Comparison of ENCODE assay signal across 1 fruit fly cellular context in genomic region chrX:12752196-12752595, dm6.
A peak's percentile ranks its signal among the peaks of the same experiment; 100 is the strongest.
TF ChIP-seq lines count a peak whose summit lies in the region.

No protein-coding gene starts in this region.

TF ChIP-seq in whole organism, embryonic, 481 proteins besides CTCF, POLR2A, EP300 and RAD21 (continued from another document and continues in another):
- TF ChIP-seq CG10654 (GFP tag; optimal IDR thresholded peaks at IDR 0.05; lab: Kevin White, UChicago) (peak; percentile 99), oc (tag; optimal IDR thresholded peaks at IDR 0.05; lab: Kevin White, UChicago) (peak; percentile 98), sens (GFP tag; lab: Kevin White, UChicago) (peak; percentile 100), ranshi (GFP tag; IDR thresholded peaks at IDR 0.05; lab: Robert Waterston, UW) (peak; percentile 99), CG2712 (tag; optimal IDR thresholded peaks at IDR 0.05; lab: Kevin White, UChicago) (peak; percentile 99), zfh2 (GFP tag; optimal IDR thresholded peaks at IDR 0.05; lab: Kevin White, UChicago) (peak; percentile 99), CG10462 (GFP tag; optimal IDR thresholded peaks at IDR 0.05; lab: Kevin White, UChicago) (peak; percentile 99), CG11247 (GFP tag; IDR thresholded peaks at IDR 0.05; lab: Robert Waterston, UW) (peak; percentile 99), CHES-1-like (GFP tag; optimal IDR thresholded peaks at IDR 0.05; lab: Kevin White, UChicago) (peak; percentile 100), pfk (GFP tag; optimal IDR thresholded peaks at IDR 0.05; lab: Kevin White, UChicago) (no peak), CG15269 (tag; optimal IDR thresholded peaks at IDR 0.05; lab: Kevin White, UChicago) (peak; percentile 99), Kr (GFP tag; optimal IDR thresholded peaks at IDR 0.05; lab: Kevin White, UChicago) (peak; percentile 2), wdn (GFP tag; IDR thresholded peaks at IDR 0.05; lab: Robert Waterston, UW) (peak; percentile 98), CG11695 (GFP tag; IDR thresholded peaks at IDR 0.05; lab: Robert Waterston, UW) (peak; percentile 99), al (GFP tag; IDR thresholded peaks at IDR 0.05; lab: Robert Waterston, UW) (peak; percentile 99), nau (GFP tag; optimal IDR thresholded peaks at IDR 0.05; lab: Kevin White, UChicago) (peak; percentile 97), Sox100B (GFP tag; optimal IDR thresholded peaks at IDR 0.05; lab: Kevin White, UChicago) (peak; percentile 97), dati (GFP tag; IDR thresholded peaks at IDR 0.05; lab: Robert Waterston, UW) (peak; percentile 98), CG2129 (GFP tag; IDR thresholded peaks at IDR 0.05; lab: Robert Waterston, UW; ENCODE audit: partially characterized antibody) (no peak), eyg (GFP tag; optimal IDR thresholded peaks at IDR 0.05; lab: Kevin White, UChicago) (peak; percentile 99), row (GFP tag; IDR thresholded peaks at IDR 0.05; lab: Robert Waterston, UW) (peak; percentile 99), ro (GFP tag; IDR thresholded peaks at IDR 0.05; lab: Robert Waterston, UW) (peak; percentile 97), CG6272 (GFP tag; IDR thresholded peaks at IDR 0.05; lab: Robert Waterston, UW) (peak; percentile 98), CG17385 (GFP tag; optimal IDR thresholded peaks at IDR 0.05; lab: Kevin White, UChicago) (peak; percentile 93), CG6854 (GFP tag; optimal IDR thresholded peaks at IDR 0.05; lab: Kevin White, UChicago) (peak; percentile 99), CG3281 (GFP tag; optimal IDR thresholded peaks at IDR 0.05; lab: Kevin White, UChicago) (peak; percentile 99), D (optimal IDR thresholded peaks at IDR 0.05; lab: Kevin White, UChicago) (no peak), D (GFP tag; optimal IDR thresholded peaks at IDR 0.05; lab: Kevin White, UChicago) (peak; percentile 99), B-H2 (GFP tag; optimal IDR thresholded peaks at IDR 0.05; lab: Kevin White, UChicago) (peak; percentile 94), Lim3 (GFP tag; IDR thresholded peaks at IDR 0.05; lab: Robert Waterston, UW) (peak; percentile 95), p53 (GFP tag; optimal IDR thresholded peaks at IDR 0.05; lab: Kevin White, UChicago) (peak; percentile 92), Rfx (GFP tag; IDR thresholded peaks at IDR 0.05; lab: Robert Waterston, UW) (peak; percentile 99), CG15514 (GFP tag; optimal IDR thresholded peaks at IDR 0.05; lab: Kevin White, UChicago) (peak; percentile 95), Sin3A (optimal IDR thresholded peaks at IDR 0.05; lab: Kevin White, UChicago) (no peak), ase (GFP tag; IDR thresholded peaks at IDR 0.05; lab: Robert Waterston, UW) (peak; percentile 98), CG12299 (tag; optimal IDR thresholded peaks at IDR 0.05; lab: Kevin White, UChicago) (peak; percentile 97), crc (GFP tag; optimal IDR thresholded peaks at IDR 0.05; lab: Kevin White, UChicago) (peak; percentile 98), hkb (optimal IDR thresholded peaks at IDR 0.05; lab: Kevin White, UChicago) (no peak), hkb (GFP tag; IDR thresholded peaks at IDR 0.05; lab: Robert Waterston, UW) (peak; percentile 99), her (GFP tag; optimal IDR thresholded peaks at IDR 0.05; lab: Kevin White, UChicago) (peak; percentile 98), CG12155 (GFP tag; optimal IDR thresholded peaks at IDR 0.05; lab: Kevin White, UChicago) (peak; percentile 99), vvl (GFP tag; IDR thresholded peaks at IDR 0.05; lab: Robert Waterston, UW) (peak; percentile 99), cad (GFP tag; optimal IDR thresholded peaks at IDR 0.05; lab: Kevin White, UChicago) (no peak), NC2α (GFP tag; optimal IDR thresholded peaks at IDR 0.05; lab: Kevin White, UChicago) (peak; percentile 99), Atf3 (GFP tag; optimal IDR thresholded peaks at IDR 0.05; lab: Kevin White, UChicago) (peak; percentile 99), dmrt99B (tag; optimal IDR thresholded peaks at IDR 0.05; lab: Kevin White, UChicago) (peak; percentile 99), CG12942 (GFP tag; optimal IDR thresholded peaks at IDR 0.05; lab: Kevin White, UChicago) (peak; percentile 99), CrebB (tag; optimal IDR thresholded peaks at IDR 0.05; lab: Kevin White, UChicago) (peak; percentile 99), Hand (GFP tag; optimal IDR thresholded peaks at IDR 0.05; lab: Kevin White, UChicago) (peak; percentile 98), h (optimal IDR thresholded peaks at IDR 0.05; lab: Kevin White, UChicago) (no peak), CG17186 (GFP tag; optimal IDR thresholded peaks at IDR 0.05; lab: Kevin White, UChicago) (peak; percentile 96), hbn (GFP tag; IDR thresholded peaks at IDR 0.05; lab: Robert Waterston, UW; ENCODE audit: partially characterized antibody) (no peak), wek (GFP tag; optimal IDR thresholded peaks at IDR 0.05; lab: Kevin White, UChicago) (peak; percentile 92), pzg (GFP tag; optimal IDR thresholded peaks at IDR 0.05; lab: Kevin White, UChicago) (peak; percentile 38), wor (GFP tag; IDR thresholded peaks at IDR 0.05; lab: Robert Waterston, UW) (peak; percentile 97), Fer2 (tag; optimal IDR thresholded peaks at IDR 0.05; lab: Kevin White, UChicago) (peak; percentile 98), Fer1 (GFP tag; optimal IDR thresholded peaks at IDR 0.05; lab: Kevin White, UChicago) (peak; percentile 99), vnd (GFP tag; IDR thresholded peaks at IDR 0.05; lab: Robert Waterston, UW; ENCODE audit: partially characterized antibody) (no peak), fd102C (GFP tag; optimal IDR thresholded peaks at IDR 0.05; lab: Kevin White, UChicago) (peak; percentile 95), CG18262 (tag; optimal IDR thresholded peaks at IDR 0.05; lab: Kevin White, UChicago) (peak; percentile 99), CG14860 (GFP tag; IDR thresholded peaks at IDR 0.05; lab: Robert Waterston, UW; ENCODE audit: partially characterized antibody) (no peak), nmo (GFP tag; optimal IDR thresholded peaks at IDR 0.05; lab: Kevin White, UChicago) (peak; percentile 99), CG10959 (GFP tag; IDR thresholded peaks at IDR 0.05; lab: Robert Waterston, UW) (peak; percentile 99), CG10147 (GFP tag; optimal IDR thresholded peaks at IDR 0.05; lab: Kevin White, UChicago) (peak; percentile 99), unpg (GFP tag; optimal IDR thresholded peaks at IDR 0.05; lab: Kevin White, UChicago) (peak; percentile 99), schlank (tag; optimal IDR thresholded peaks at IDR 0.05; lab: Kevin White, UChicago) (peak; percentile 97), gsb-n (tag; optimal IDR thresholded peaks at IDR 0.05; lab: Kevin White, UChicago) (peak; percentile 98), CG8388 (GFP tag; optimal IDR thresholded peaks at IDR 0.05; lab: Kevin White, UChicago) (peak; percentile 98), CG11398 (GFP tag; optimal IDR thresholded peaks at IDR 0.05; lab: Kevin White, UChicago) (peak; percentile 99), onecut (GFP tag; IDR thresholded peaks at IDR 0.05; lab: Robert Waterston, UW) (peak; percentile 97), CG1024 (GFP tag; IDR thresholded peaks at IDR 0.05; lab: Robert Waterston, UW) (peak; percentile 96), Bdp1 (GFP tag; optimal IDR thresholded peaks at IDR 0.05; lab: Kevin White, UChicago) (peak; percentile 95), CG7745 (tag; optimal IDR thresholded peaks at IDR 0.05; lab: Kevin White, UChicago) (peak; percentile 87), Drgx (GFP tag; IDR thresholded peaks at IDR 0.05; lab: Robert Waterston, UW) (peak; percentile 99), CG5245 (GFP tag; optimal IDR thresholded peaks at IDR 0.05; lab: Kevin White, UChicago) (peak; percentile 99), Med (GFP tag; lab: Kevin White, UChicago) (peak; percentile 100), Trl (optimal IDR thresholded peaks at IDR 0.05; lab: Kevin White, UChicago) (peak in 1 of 2 experiments; percentile 29), Trl (GFP tag; optimal IDR thresholded peaks at IDR 0.05; lab: Kevin White, UChicago) (peak; percentile 99), zfh1 (GFP tag; IDR thresholded peaks at IDR 0.05; lab: Robert Waterston, UW) (peak; percentile 99), Gug (GFP tag; IDR thresholded peaks at IDR 0.05; lab: Robert Waterston, UW) (peak; percentile 99), CG3726 (GFP tag; IDR thresholded peaks at IDR 0.05; lab: Robert Waterston, UW) (peak; percentile 98), Vsx1 (GFP tag; optimal IDR thresholded peaks at IDR 0.05; lab: Kevin White, UChicago) (peak; percentile 96), sc (optimal IDR thresholded peaks at IDR 0.05; lab: Kevin White, UChicago) (no peak), sc (GFP tag; optimal IDR thresholded peaks at IDR 0.05; lab: Kevin White, UChicago) (peak; percentile 99), cwo (GFP tag; optimal IDR thresholded peaks at IDR 0.05; lab: Kevin White, UChicago) (peak; percentile 95), bigmax (GFP tag; optimal IDR thresholded peaks at IDR 0.05; lab: Kevin White, UChicago) (peak; percentile 81), ems (GFP tag; optimal IDR thresholded peaks at IDR 0.05; lab: Kevin White, UChicago) (peak; percentile 99), knrl (GFP tag; IDR thresholded peaks at IDR 0.05; lab: Robert Waterston, UW; ENCODE audit: partially characterized antibody) (no peak), CG12769 (tag; optimal IDR thresholded peaks at IDR 0.05; lab: Kevin White, UChicago) (peak; percentile 86), klu (GFP tag; IDR thresholded peaks at IDR 0.05; lab: Robert Waterston, UW) (peak; percentile 99), ap (GFP tag; IDR thresholded peaks at IDR 0.05; lab: Robert Waterston, UW) (peak; percentile 98), CG1832 (GFP tag; optimal IDR thresholded peaks at IDR 0.05; lab: Kevin White, UChicago) (no peak), CG9876 (GFP tag; optimal IDR thresholded peaks at IDR 0.05; lab: Kevin White, UChicago) (peak; percentile 99), CG3847 (GFP tag; IDR thresholded peaks at IDR 0.05; lab: Robert Waterston, UW) (peak; percentile 99), ara (GFP tag; IDR thresholded peaks at IDR 0.05; lab: Robert Waterston, UW) (peak; percentile 99), sisA (GFP tag; IDR thresholded peaks at IDR 0.05; lab: Robert Waterston, UW) (peak; percentile 99), Ets97D (GFP tag; optimal IDR thresholded peaks at IDR 0.05; lab: Kevin White, UChicago) (peak; percentile 95), aop (GFP tag; IDR thresholded peaks at IDR 0.05; lab: Robert Waterston, UW) (peak; percentile 93), Spps (tag; optimal IDR thresholded peaks at IDR 0.05; lab: Kevin White, UChicago) (peak; percentile 99), Hmr (GFP tag; optimal IDR thresholded peaks at IDR 0.05; lab: Kevin White, UChicago) (peak; percentile 99), az2 (GFP tag; optimal IDR thresholded peaks at IDR 0.05; lab: Kevin White, UChicago) (peak; percentile 99), CG4730 (GFP tag; IDR thresholded peaks at IDR 0.05; lab: Robert Waterston, UW) (peak; percentile 98), lola (GFP tag; optimal IDR thresholded peaks at IDR 0.05; lab: Kevin White, UChicago) (peak in 1 of 3 experiments; percentile 98), CG6654 (GFP tag; optimal IDR thresholded peaks at IDR 0.05; lab: Kevin White, UChicago) (peak; percentile 93), CG18764 (GFP tag; optimal IDR thresholded peaks at IDR 0.05; lab: Kevin White, UChicago) (peak; percentile 98), CG4617 (GFP tag; optimal IDR thresholded peaks at IDR 0.05; lab: Kevin White, UChicago; ENCODE audit: borderline replicate concordance) (peak; percentile 99), CG10431 (GFP tag; optimal IDR thresholded peaks at IDR 0.05; lab: Kevin White, UChicago) (peak; percentile 93), CG17802 (tag; optimal IDR thresholded peaks at IDR 0.05; lab: Kevin White, UChicago) (peak; percentile 93), CG31365 (tag; optimal IDR thresholded peaks at IDR 0.05; lab: Kevin White, UChicago) (peak; percentile 92), slp2 (GFP tag; optimal IDR thresholded peaks at IDR 0.05; lab: Kevin White, UChicago) (peak; percentile 94), HLH4C (GFP tag; IDR thresholded peaks at IDR 0.05; lab: Robert Waterston, UW; ENCODE audit: partially characterized antibody) (no peak), seq (GFP tag; IDR thresholded peaks at IDR 0.05; lab: Robert Waterston, UW) (peak; percentile 97), Usf (GFP tag; optimal IDR thresholded peaks at IDR 0.05; lab: Kevin White, UChicago) (peak; percentile 95), NfI (GFP tag; optimal IDR thresholded peaks at IDR 0.05; lab: Kevin White, UChicago) (peak; percentile 99), hb (GFP tag; IDR thresholded peaks at IDR 0.05; lab: Robert Waterston, UW; ENCODE audit: partially characterized antibody) (no peak), CG9932 (GFP tag; IDR thresholded peaks at IDR 0.05; lab: Robert Waterston, UW) (peak; percentile 100), Oaz (GFP tag; IDR thresholded peaks at IDR 0.05; lab: Robert Waterston, UW) (peak; percentile 98), abd-A (tag; optimal IDR thresholded peaks at IDR 0.05; lab: Kevin White, UChicago) (peak; percentile 91), CG2120 (GFP tag; optimal IDR thresholded peaks at IDR 0.05; lab: Kevin White, UChicago) (peak; percentile 100), CG8089 (GFP tag; optimal IDR thresholded peaks at IDR 0.05; lab: Kevin White, UChicago) (peak; percentile 99), CG30431 (GFP tag; optimal IDR thresholded peaks at IDR 0.05; lab: Kevin White, UChicago) (peak; percentile 99), Mes4 (GFP tag; optimal IDR thresholded peaks at IDR 0.05; lab: Kevin White, UChicago) (peak; percentile 99), cato (GFP tag; optimal IDR thresholded peaks at IDR 0.05; lab: Kevin White, UChicago; ENCODE audit: borderline replicate concordance) (peak; percentile 99), inv (GFP tag; IDR thresholded peaks at IDR 0.05; lab: Robert Waterston, UW; ENCODE audit: partially characterized antibody) (no peak), Rx (GFP tag; IDR thresholded peaks at IDR 0.05; lab: Robert Waterston, UW) (peak; percentile 99), otp (GFP tag; IDR thresholded peaks at IDR 0.05; lab: Robert Waterston, UW) (peak; percentile 99), Doc3 (GFP tag; IDR thresholded peaks at IDR 0.05; lab: Robert Waterston, UW; ENCODE audit: partially characterized antibody) (no peak), gro (GFP tag; optimal IDR thresholded peaks at IDR 0.05; lab: Kevin White, UChicago) (peak; percentile 100), run (tag; optimal IDR thresholded peaks at IDR 0.05; lab: Kevin White, UChicago) (peak; percentile 96), CG16863 (GFP tag; optimal IDR thresholded peaks at IDR 0.05; lab: Kevin White, UChicago) (peak; percentile 99), MBD-R2 (GFP tag; IDR thresholded peaks at IDR 0.05; lab: Robert Waterston, UW) (peak; percentile 99), Atf6 (GFP tag; IDR thresholded peaks at IDR 0.05; lab: Robert Waterston, UW) (peak; percentile 99), tup (GFP tag; optimal IDR thresholded peaks at IDR 0.05; lab: Kevin White, UChicago) (peak; percentile 99)
